Worm (Caenorhabditis elegans) whole organism, midembryonic: ENCODE data around the gene C39E9.8.

Experiments used
- T22C8.4 ChIP-seq: fragments of 200-800 bp; sonication (Bioruptor generic); IDR thresholded peaks from 2 replicates; pipeline ENCODE4 v1.3.6; 2022; ENCODE audit warnings: missing genetic modification characterization, missing compliant biosample characterization
- cog-1 ChIP-seq: sonication (generic microtip); optimal IDR thresholded peaks from 2 replicates; lab custom pipeline; 2016; ENCODE audit warnings: missing genetic modification characterization, missing compliant biosample characterization
- flt-1 ChIP-seq: fragments of 200-800 bp; sonication (Bioruptor generic); IDR thresholded peaks from 2 replicates; pipeline ENCODE4 v1.3.6; 2022; ENCODE audit warnings: missing genetic modification characterization, missing compliant biosample characterization
- klf-2 ChIP-seq: fragments of 200-800 bp; sonication (Bioruptor generic); conservative IDR thresholded peaks from 2 replicates; pipeline ENCODE4 v1.3.6; 2022; ENCODE audit warnings: missing genetic modification reagents, missing genetic modification characterization, missing compliant biosample characterization
- med-1 ChIP-seq: sonication (generic microtip); optimal IDR thresholded peaks from 2 replicates; lab custom pipeline; 2017; ENCODE audit warnings: missing genetic modification characterization, mild to moderate bottlenecking, missing compliant biosample characterization, antibody characterized with exemption, missing genetic modification reagents; ENCODE audit not compliant: insufficient read depth
- ref-1 ChIP-seq: fragments of 200-800 bp; sonication (Bioruptor generic); conservative IDR thresholded peaks from 2 replicates; pipeline ENCODE4 v1.3.6; 2022; ENCODE audit warnings: missing genetic modification reagents, missing genetic modification characterization, missing compliant biosample characterization
- tab-1 ChIP-seq: fragments of 200-800 bp; sonication (Bioruptor generic); IDR thresholded peaks from 2 replicates; pipeline ENCODE4 v1.3.6; 2022; ENCODE audit warnings: missing genetic modification characterization, missing compliant biosample characterization
- ztf-23 ChIP-seq: fragments of 200-800 bp; sonication (Bioruptor generic); IDR thresholded peaks from 2 replicates; pipeline ENCODE4 v1.3.6; 2022; ENCODE audit warnings: missing genetic modification reagents, missing genetic modification characterization, missing compliant biosample characterization
- ztf-29 ChIP-seq: fragments of 200-800 bp; sonication (Bioruptor generic); IDR thresholded peaks from 2 replicates; pipeline ENCODE4 v1.3.6; 2022; ENCODE audit warnings: missing genetic modification reagents, missing genetic modification characterization, missing compliant biosample characterization

The C39E9.8 gene

ce11 chrIV:13096778-13097177 is 17.5 kb downstream of the C39E9.8 start:
- TF ChIP-seq tab-1 (GFP tag; lab: Robert Waterston, UW): no peak

DNA sequence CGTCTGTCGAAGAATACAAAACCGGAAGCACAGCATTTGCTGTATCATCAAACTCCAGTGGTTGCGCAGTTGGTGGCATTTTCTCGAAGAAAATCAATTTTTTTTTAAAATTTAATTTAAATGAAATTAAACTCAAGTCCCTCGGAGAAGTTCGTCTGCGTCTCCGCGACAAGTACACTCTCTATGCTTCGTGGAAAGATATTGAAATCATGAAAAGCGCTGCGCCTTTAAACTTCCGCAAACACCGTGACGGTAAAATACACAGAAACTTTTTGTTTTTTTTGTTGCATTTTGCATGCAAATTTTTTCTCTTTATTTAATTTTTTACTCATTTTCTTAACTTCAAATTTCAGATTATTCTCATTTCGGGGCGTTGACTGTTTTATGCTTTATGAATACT is 19.4 kb downstream of the C39E9.8 start, which contains the start of the genes dli-1, tin-9.2 and exos-4.1:
Gene dli-1, minus strand, starts transcription at position 141 of the 400 bp plus-strand sequence.
Gene tin-9.2, plus strand, starts transcription at position 344 of the 400 bp plus-strand sequence.
Gene exos-4.1, plus strand, starts transcription at position 348 of the 400 bp plus-strand sequence.
- TF ChIP-seq ztf-23 (GFP tag; lab: Robert Waterston, UW) (no peak), klf-2 (GFP tag; lab: Robert Waterston, UW) (no peak), med-1 (GFP tag; lab: Kevin White, UChicago) (no peak), ztf-29 (GFP tag; lab: Robert Waterston, UW) (no peak), cog-1 (peak; percentile 42)

ce11 chrIV:13100415-13100814 is 21.2 kb downstream of the C39E9.8 start, which contains the start of gene fask-1:
fask-1 (plus strand) TSS chrIV:13100715.
- TF ChIP-seq ztf-29 (GFP tag; lab: Robert Waterston, UW): no peak
- TF ChIP-seq med-1 (GFP tag; lab: Kevin White, UChicago): no peak
- no peak for TF ChIP-seq ztf-23 (GFP tag; lab: Robert Waterston, UW)
- TF ChIP-seq tab-1 (GFP tag; lab: Robert Waterston, UW): no peak
- no peak for TF ChIP-seq cog-1
- TF ChIP-seq ref-1 (GFP tag; lab: Robert Waterston, UW): no peak
- TF ChIP-seq T22C8.4 (GFP tag; lab: Robert Waterston, UW): no peak
- no peak for TF ChIP-seq klf-2 (GFP tag; lab: Robert Waterston, UW)
- TF ChIP-seq flt-1: no peak

DNA sequence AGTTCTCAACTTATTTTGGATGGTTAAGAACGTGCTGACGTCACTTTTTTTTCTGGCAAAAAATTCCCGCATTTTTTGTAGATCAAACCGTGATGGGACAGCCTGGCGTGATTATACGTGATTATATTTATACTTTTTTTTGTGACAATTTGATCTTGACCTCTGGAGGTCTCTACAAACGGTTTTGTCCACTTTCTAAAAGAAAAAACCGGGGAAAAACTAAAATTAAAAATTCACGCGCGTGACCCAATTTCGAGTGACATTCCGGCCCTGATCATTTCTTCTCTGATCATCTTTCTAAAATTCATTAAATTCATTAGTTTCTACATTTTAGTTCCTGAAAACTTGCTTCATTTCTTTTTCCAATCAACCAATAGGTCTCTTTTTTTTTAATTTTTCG is 25.7 kb downstream of the C39E9.8 start, which contains the start of gene rde-11:
Gene rde-11, plus strand, starts transcription at position 301 of the 400 bp plus-strand sequence.
- TF ChIP-seq ztf-23 (GFP tag; lab: Robert Waterston, UW) (no peak), T22C8.4 (GFP tag; lab: Robert Waterston, UW) (no peak), med-1 (GFP tag; lab: Kevin White, UChicago) (no peak), klf-2 (GFP tag; lab: Robert Waterston, UW) (no peak), flt-1 (no peak), ref-1 (GFP tag; lab: Robert Waterston, UW) (no peak), tab-1 (GFP tag; lab: Robert Waterston, UW) (no peak), ztf-29 (GFP tag; lab: Robert Waterston, UW) (no peak), cog-1 (no peak)

DNA sequence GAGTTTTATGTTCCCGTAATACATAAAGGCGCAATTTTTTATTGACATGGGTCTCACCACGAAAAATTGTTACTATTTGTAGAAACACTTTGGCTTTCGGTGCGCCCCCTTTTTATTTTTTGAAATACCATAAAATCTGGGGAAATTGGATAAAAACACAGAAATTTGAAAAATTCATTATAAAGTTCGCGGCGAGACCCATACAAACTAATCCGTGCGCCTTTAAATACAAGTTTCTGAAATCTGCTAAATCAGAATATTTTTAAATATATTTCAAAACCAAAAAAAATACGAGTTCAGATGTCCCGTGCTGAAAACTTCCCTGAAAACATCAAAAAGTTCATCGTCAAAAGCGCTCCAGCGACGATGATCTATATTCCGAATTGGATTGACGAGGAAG is 28.1 kb downstream of the C39E9.8 start, which contains the start of gene B0564.2:
Gene B0564.2, plus strand, starts transcription at position 301 of the 400 bp plus-strand sequence.
- TF ChIP-seq ztf-29 (GFP tag; lab: Robert Waterston, UW): no peak
- TF ChIP-seq flt-1: no peak
- TF ChIP-seq T22C8.4 (GFP tag; lab: Robert Waterston, UW): no peak
- no peak for TF ChIP-seq ref-1 (GFP tag; lab: Robert Waterston, UW)
- no peak for TF ChIP-seq ztf-23 (GFP tag; lab: Robert Waterston, UW)
- TF ChIP-seq cog-1: no peak
- no peak for TF ChIP-seq klf-2 (GFP tag; lab: Robert Waterston, UW)
- no peak for TF ChIP-seq tab-1 (GFP tag; lab: Robert Waterston, UW)
- TF ChIP-seq med-1 (GFP tag; lab: Kevin White, UChicago): no peak

DNA sequence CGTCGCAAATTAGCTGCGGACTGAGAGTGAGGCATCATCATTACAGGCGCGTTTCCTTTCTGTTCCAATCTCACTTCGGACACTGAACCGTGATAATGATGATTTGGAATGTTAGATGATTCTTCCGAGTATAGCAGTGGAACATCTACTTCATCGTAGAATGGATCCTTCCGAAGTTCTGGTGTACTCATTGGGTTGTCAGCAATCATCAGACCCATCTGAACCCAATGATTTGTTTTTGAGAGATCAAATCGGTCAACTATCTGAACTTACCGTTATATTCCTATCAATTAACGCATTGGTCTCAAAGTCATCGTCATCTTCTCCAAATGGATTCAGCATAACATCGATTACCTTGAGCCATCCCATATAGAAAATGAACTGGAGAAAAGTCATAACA is 29.2 kb downstream of the C39E9.8 start:
- TF ChIP-seq ztf-23 (GFP tag; lab: Robert Waterston, UW): no peak

DNA sequence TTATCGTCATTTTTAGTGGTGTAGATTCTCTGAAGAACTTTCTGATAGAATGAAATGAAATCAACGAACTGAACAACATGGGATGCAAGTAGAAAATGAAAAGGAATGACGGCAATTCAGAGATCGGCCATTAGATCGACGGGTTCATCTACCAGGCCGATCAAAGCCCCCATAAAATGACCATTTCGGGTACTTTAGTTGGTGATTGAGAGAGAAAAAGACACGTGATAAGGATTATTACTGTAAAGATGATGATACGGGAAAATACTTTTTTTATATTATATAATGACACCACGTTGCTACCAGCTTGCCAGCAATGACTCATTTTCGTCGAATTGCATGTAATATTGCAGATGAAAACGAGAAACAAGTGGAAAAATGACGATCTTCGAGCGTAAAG is 30.5 kb downstream of the C39E9.8 start, which contains the start of gene best-1:
Gene best-1, minus strand, starts transcription at position 29 of the 400 bp plus-strand sequence.
- TF ChIP-seq T22C8.4 (GFP tag; lab: Robert Waterston, UW) (no peak), ztf-29 (GFP tag; lab: Robert Waterston, UW) (no peak), ztf-23 (GFP tag; lab: Robert Waterston, UW) (no peak), med-1 (GFP tag; lab: Kevin White, UChicago) (no peak), ref-1 (GFP tag; lab: Robert Waterston, UW) (no peak), klf-2 (GFP tag; lab: Robert Waterston, UW) (no peak), tab-1 (GFP tag; lab: Robert Waterston, UW) (no peak), cog-1 (no peak), flt-1 (no peak)

DNA sequence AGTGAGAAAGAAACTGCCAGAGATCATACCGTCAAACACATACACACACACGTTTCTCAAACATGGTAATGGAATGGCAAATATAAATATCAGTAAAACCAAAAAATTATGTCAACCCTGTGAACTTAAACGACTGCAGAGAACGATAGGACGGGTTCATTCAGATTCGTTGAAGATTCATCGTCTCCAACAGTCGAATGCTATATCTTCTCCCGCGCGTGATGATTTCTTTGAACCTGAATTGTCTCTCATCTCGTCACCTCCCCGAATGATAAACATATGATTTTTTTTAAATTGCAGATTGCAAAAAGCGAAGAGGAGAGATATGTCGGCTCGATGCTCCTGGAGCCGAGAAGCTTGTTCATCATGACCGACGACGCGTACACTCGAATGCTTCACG is 31.6 kb downstream of the C39E9.8 start:
- TF ChIP-seq ref-1 (GFP tag; lab: Robert Waterston, UW) (no peak), flt-1 (no peak), T22C8.4 (GFP tag; lab: Robert Waterston, UW) (no peak), tab-1 (GFP tag; lab: Robert Waterston, UW) (no peak), cog-1 (no peak), med-1 (GFP tag; lab: Kevin White, UChicago) (no peak), ztf-23 (GFP tag; lab: Robert Waterston, UW) (no peak), ztf-29 (GFP tag; lab: Robert Waterston, UW) (no peak), klf-2 (GFP tag; lab: Robert Waterston, UW) (no peak)

DNA sequence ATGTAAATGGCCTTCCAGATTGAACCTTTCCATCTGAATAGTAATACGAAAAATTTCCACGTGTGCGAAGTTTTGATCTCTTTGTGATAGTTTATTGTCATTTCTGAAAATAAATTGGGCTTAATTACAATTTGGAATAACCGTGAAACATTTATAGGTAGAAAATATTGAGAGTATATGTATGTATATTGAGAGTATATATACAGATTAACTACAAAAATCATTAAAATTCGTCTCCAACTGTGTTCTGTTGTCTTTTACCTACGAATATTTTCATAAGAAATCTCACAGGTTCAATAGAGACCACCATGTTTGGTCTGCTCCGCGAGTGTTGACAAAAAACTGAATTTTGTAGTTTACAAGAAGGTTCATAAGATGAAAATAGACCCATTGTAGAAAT is 33.7 kb downstream of the C39E9.8 start, which contains the start of gene best-2:
Gene best-2, minus strand, starts transcription at position 101 of the 400 bp plus-strand sequence.
- TF ChIP-seq klf-2 (GFP tag; lab: Robert Waterston, UW) (no peak), ztf-29 (GFP tag; lab: Robert Waterston, UW) (no peak), ref-1 (GFP tag; lab: Robert Waterston, UW) (no peak), T22C8.4 (GFP tag; lab: Robert Waterston, UW) (no peak), cog-1 (no peak), ztf-23 (GFP tag; lab: Robert Waterston, UW) (no peak), tab-1 (GFP tag; lab: Robert Waterston, UW) (no peak), flt-1 (no peak)

- TF ChIP-seq med-1 (GFP tag; lab: Kevin White, UChicago): no peak
Observed at ce11 chrIV:13116679-13117078, 37.4 kb downstream of the C39E9.8 start.
